Fruit fly (Drosophila melanogaster) whole organism, embryonic: ENCODE data around the gene CG31525.

Source experiments
- BtbVII ChIP-seq: fragments of 200-800 bp; sonication (Bioruptor generic); optimal IDR thresholded peaks from 3 replicates; lab custom pipeline; 2017; ENCODE audit warnings: missing biosample characterization, mild to moderate bottlenecking, missing genetic modification characterization
- CG10431 ChIP-seq: fragments of 200-800 bp; sonication (Bioruptor generic); optimal IDR thresholded peaks from 3 replicates; lab custom pipeline; 2018; ENCODE audit warnings: missing biosample characterization, mild to moderate bottlenecking, missing genetic modification characterization
- CG11695 ChIP-seq: fragments of 200-800 bp; sonication (Bioruptor generic); IDR thresholded peaks from 3 replicates; pipeline ENCODE4 v1.3.6; 2022; ENCODE audit warnings: missing biosample characterization, missing genetic modification characterization
- CG12071 ChIP-seq: fragments of 200-800 bp; sonication (Bioruptor generic); optimal IDR thresholded peaks from 3 replicates; lab custom pipeline; 2018; ENCODE audit warnings: missing biosample characterization, mild to moderate bottlenecking, missing genetic modification characterization
- CG13287 ChIP-seq: fragments of 200-800 bp; sonication (Bioruptor generic); IDR thresholded peaks from 2 replicates; pipeline ENCODE4 v1.3.6; 2022; ENCODE audit warnings: missing biosample characterization, missing genetic modification characterization; ENCODE audit not compliant: partially characterized antibody
- CG14667 ChIP-seq: fragments of 200-800 bp; sonication (Bioruptor generic); IDR thresholded peaks from 2 replicates; pipeline ENCODE4 v1.3.6; 2022; ENCODE audit warnings: missing biosample characterization, missing genetic modification characterization
- CG14710 ChIP-seq: fragments of 200-800 bp; sonication (Bioruptor generic); optimal IDR thresholded peaks from 3 replicates; lab custom pipeline; 2019; ENCODE audit warnings: missing biosample characterization, mild to moderate bottlenecking, missing genetic modification characterization, moderate library complexity
- CG15479 ChIP-seq: fragments of 200-800 bp; sonication (Bioruptor generic); optimal IDR thresholded peaks from 3 replicates; lab custom pipeline; 2019; ENCODE audit warnings: missing biosample characterization, mild to moderate bottlenecking, missing genetic modification characterization, moderate library complexity
- CG15696 ChIP-seq: fragments of 200-800 bp; sonication (Bioruptor generic); optimal IDR thresholded peaks from 2 replicates; lab custom pipeline; 2019; ENCODE audit warnings: missing biosample characterization, mild to moderate bottlenecking, missing genetic modification characterization, moderate library complexity
- CG1602 ChIP-seq: fragments of 200-800 bp; sonication (Bioruptor generic); optimal IDR thresholded peaks from 3 replicates; lab custom pipeline; 2016; ENCODE audit warnings: missing biosample characterization, missing genetic modification characterization
- CG2889 ChIP-seq: fragments of 200-800 bp; sonication (Bioruptor generic); IDR thresholded peaks from 3 replicates; pipeline ENCODE4 v1.3.6; 2022; ENCODE audit warnings: missing biosample characterization, missing genetic modification characterization
- CG31388 ChIP-seq: fragments of 200-800 bp; sonication (Bioruptor generic); optimal IDR thresholded peaks from 2 replicates; lab custom pipeline; 2016; ENCODE audit warnings: missing biosample characterization, missing genetic modification characterization
- CG33557 ChIP-seq: fragments of 200-800 bp; sonication (Bioruptor generic); optimal IDR thresholded peaks from 2 replicates; lab custom pipeline; 2019; ENCODE audit warnings: missing biosample characterization, mild to moderate bottlenecking, missing genetic modification characterization, moderate library complexity
- CG4424 ChIP-seq: fragments of 200-800 bp; sonication (Bioruptor generic); optimal IDR thresholded peaks from 3 replicates; lab custom pipeline; 2016; ENCODE audit warnings: missing biosample characterization, missing genetic modification characterization
- CG5180 ChIP-seq: fragments of 200-800 bp; sonication (Bioruptor generic); optimal IDR thresholded peaks from 3 replicates; lab custom pipeline; 2017; ENCODE audit warnings: missing biosample characterization, missing genetic modification characterization, mild to moderate bottlenecking, moderate library complexity, missing genetic modification reagents
- CG5245 ChIP-seq: fragments of 200-800 bp; sonication (Bioruptor generic); optimal IDR thresholded peaks from 3 replicates; lab custom pipeline; 2016; ENCODE audit warnings: missing biosample characterization, missing genetic modification characterization
- CG6791 ChIP-seq: fragments of 200-800 bp; sonication (Bioruptor generic); IDR thresholded peaks from 3 replicates; pipeline ENCODE4 v1.3.6; 2022; ENCODE audit warnings: missing biosample characterization, missing genetic modification characterization; ENCODE audit not compliant: partially characterized antibody
- CG7556 ChIP-seq: fragments of 200-800 bp; sonication (Bioruptor generic); optimal IDR thresholded peaks from 2 replicates; lab custom pipeline; 2017; ENCODE audit warnings: missing biosample characterization, mild to moderate bottlenecking, missing genetic modification characterization
- Elba2 ChIP-seq: fragments of 200-800 bp; sonication (Bioruptor generic); optimal IDR thresholded peaks from 3 replicates; lab custom pipeline; 2016; ENCODE audit warnings: missing biosample characterization, missing genetic modification characterization
- Ets65A ChIP-seq: fragments of 200-800 bp; sonication (Bioruptor generic); peaks from one replicate; lab custom pipeline; 2016; ENCODE audit warnings: missing biosample characterization, missing genetic modification characterization
- Ets97D ChIP-seq: fragments of 200-800 bp; sonication (Bioruptor generic); optimal IDR thresholded peaks from 3 replicates; lab custom pipeline; 2016; ENCODE audit warnings: missing biosample characterization, missing genetic modification characterization
- HLH3B ChIP-seq: fragments of 200-800 bp; sonication (Bioruptor generic); IDR thresholded peaks from 2 replicates; pipeline ENCODE4 v1.3.6; 2022; ENCODE audit warnings: missing biosample characterization, missing genetic modification characterization
- NK7.1 ChIP-seq: fragments of 200-800 bp; sonication (Bioruptor generic); optimal IDR thresholded peaks from 3 replicates; lab custom pipeline; 2016; ENCODE audit warnings: missing biosample characterization, missing genetic modification characterization
- bcd ChIP-seq: fragments of 200-800 bp; sonication (Bioruptor generic); optimal IDR thresholded peaks from 2 replicates; lab custom pipeline; 2017; ENCODE audit warnings: missing biosample characterization, mild to moderate bottlenecking, missing genetic modification characterization
- bigmax ChIP-seq: fragments of 200-800 bp; sonication (Bioruptor generic); optimal IDR thresholded peaks from 2 replicates; lab custom pipeline; 2018; ENCODE audit warnings: missing biosample characterization, mild to moderate bottlenecking, missing genetic modification characterization
- chinmo ChIP-seq: fragments of 200-800 bp; sonication (Bioruptor generic); IDR thresholded peaks from 4 replicates; pipeline ENCODE4 v1.3.6; 2022; ENCODE audit warnings: missing biosample characterization, missing genetic modification characterization; ENCODE audit not compliant: partially characterized antibody
- dati ChIP-seq: fragments of 200-800 bp; sonication (Bioruptor generic); IDR thresholded peaks from 2 replicates; pipeline ENCODE4 v1.3.6; 2022; ENCODE audit warnings: missing biosample characterization, missing genetic modification characterization
- disco-r ChIP-seq: fragments of 200-800 bp; sonication (Bioruptor generic); optimal IDR thresholded peaks from 2 replicates; lab custom pipeline; 2016; ENCODE audit warnings: missing biosample characterization, missing genetic modification characterization
- fd64A ChIP-seq: fragments of 200-800 bp; sonication (Bioruptor generic); optimal IDR thresholded peaks from 3 replicates; lab custom pipeline; 2018; ENCODE audit warnings: missing biosample characterization, mild to moderate bottlenecking, missing genetic modification characterization
- fru ChIP-seq: fragments of >200 bp; optimal IDR thresholded peaks from 2 replicates; lab custom pipeline; 2017
- gem ChIP-seq: fragments of 200-800 bp; sonication (Bioruptor generic); optimal IDR thresholded peaks from 2 replicates; lab custom pipeline; 2019; ENCODE audit warnings: missing biosample characterization, mild to moderate bottlenecking, missing genetic modification characterization, moderate library complexity
- grn ChIP-seq: fragments of 200-800 bp; sonication (Bioruptor generic); optimal IDR thresholded peaks from 3 replicates; lab custom pipeline; 2017; ENCODE audit warnings: missing biosample characterization, missing genetic modification characterization
- her ChIP-seq: fragments of 200-800 bp; sonication (Bioruptor generic); optimal IDR thresholded peaks from 2 replicates; lab custom pipeline; 2016; ENCODE audit warnings: missing biosample characterization, missing genetic modification characterization
- jumu ChIP-seq: fragments of 200-800 bp; sonication (Bioruptor generic); optimal IDR thresholded peaks from 3 replicates; lab custom pipeline; 2016; ENCODE audit warnings: missing biosample characterization, missing genetic modification characterization
- kni ChIP-seq: fragments of 200-800 bp; sonication (Bioruptor generic); optimal IDR thresholded peaks from 3 replicates; lab custom pipeline; 2017; ENCODE audit warnings: mild to moderate bottlenecking, missing biosample characterization, missing genetic modification reagents, missing genetic modification characterization
- luna ChIP-seq: fragments of 200-800 bp; sonication (Bioruptor generic); optimal IDR thresholded peaks from 2 replicates; lab custom pipeline; 2016; ENCODE audit warnings: missing biosample characterization, missing genetic modification characterization
- maf-S ChIP-seq: fragments of 200-800 bp; sonication (Bioruptor generic); optimal IDR thresholded peaks from 2 replicates; lab custom pipeline; 2016; ENCODE audit warnings: missing biosample characterization, missing genetic modification characterization
- nerfin-2 ChIP-seq: fragments of 200-800 bp; sonication (Bioruptor generic); IDR thresholded peaks from 2 replicates; pipeline ENCODE4 v1.3.6; 2022; ENCODE audit warnings: missing biosample characterization, missing genetic modification characterization; ENCODE audit not compliant: partially characterized antibody
- org-1 ChIP-seq: fragments of 200-800 bp; sonication (Bioruptor generic); optimal IDR thresholded peaks from 2 replicates; lab custom pipeline; 2017; ENCODE audit warnings: missing biosample characterization, missing genetic modification characterization
- pros ChIP-seq: fragments of 200-800 bp; sonication (Bioruptor generic); optimal IDR thresholded peaks from 3 replicates; lab custom pipeline; 2019; ENCODE audit warnings: missing biosample characterization, mild to moderate bottlenecking, missing genetic modification characterization, moderate library complexity
- ranshi ChIP-seq: fragments of 200-800 bp; sonication (Bioruptor generic); IDR thresholded peaks from 2 replicates; pipeline ENCODE4 v1.3.6; 2022; ENCODE audit warnings: missing biosample characterization, missing genetic modification characterization
- sisA ChIP-seq: fragments of 200-800 bp; sonication (Bioruptor generic); IDR thresholded peaks from 2 replicates; pipeline ENCODE4 v1.3.6; 2022; ENCODE audit warnings: missing biosample characterization, missing genetic modification characterization
- sna ChIP-seq: fragments of 200-800 bp; sonication (Bioruptor generic); IDR thresholded peaks from 2 replicates; pipeline ENCODE4 v1.3.6; 2022; ENCODE audit warnings: missing biosample characterization, missing genetic modification characterization; ENCODE audit not compliant: partially characterized antibody
- tgo ChIP-seq: fragments of 200-800 bp; sonication (Bioruptor generic); IDR thresholded peaks from 3 replicates; pipeline ENCODE4 v1.3.6; 2022; ENCODE audit warnings: missing biosample characterization, missing genetic modification characterization
- tll ChIP-seq, 2 experiments: fragments of 200-800 bp in 1 of 2; fragments of >200 bp in 1 of 2; sonication (Bioruptor generic) in 1 of 2; optimal IDR thresholded peaks; 2 replicates each; lab custom pipeline; 2017 to 2019; ENCODE audit warnings: missing biosample characterization in 2 of 2, missing genetic modification characterization in 2 of 2, mild to moderate bottlenecking in 1 of 2, moderate library complexity in 1 of 2
- unpg ChIP-seq: fragments of 200-800 bp; sonication (Bioruptor generic); optimal IDR thresholded peaks from 3 replicates; lab custom pipeline; 2018; ENCODE audit warnings: missing biosample characterization, mild to moderate bottlenecking, missing genetic modification characterization, moderate library complexity
- zen ChIP-seq: fragments of 200-800 bp; sonication (Bioruptor generic); optimal IDR thresholded peaks from 3 replicates; lab custom pipeline; 2018; ENCODE audit warnings: missing biosample characterization, mild to moderate bottlenecking, missing genetic modification characterization, moderate library complexity

CG31525 gene

DNA sequence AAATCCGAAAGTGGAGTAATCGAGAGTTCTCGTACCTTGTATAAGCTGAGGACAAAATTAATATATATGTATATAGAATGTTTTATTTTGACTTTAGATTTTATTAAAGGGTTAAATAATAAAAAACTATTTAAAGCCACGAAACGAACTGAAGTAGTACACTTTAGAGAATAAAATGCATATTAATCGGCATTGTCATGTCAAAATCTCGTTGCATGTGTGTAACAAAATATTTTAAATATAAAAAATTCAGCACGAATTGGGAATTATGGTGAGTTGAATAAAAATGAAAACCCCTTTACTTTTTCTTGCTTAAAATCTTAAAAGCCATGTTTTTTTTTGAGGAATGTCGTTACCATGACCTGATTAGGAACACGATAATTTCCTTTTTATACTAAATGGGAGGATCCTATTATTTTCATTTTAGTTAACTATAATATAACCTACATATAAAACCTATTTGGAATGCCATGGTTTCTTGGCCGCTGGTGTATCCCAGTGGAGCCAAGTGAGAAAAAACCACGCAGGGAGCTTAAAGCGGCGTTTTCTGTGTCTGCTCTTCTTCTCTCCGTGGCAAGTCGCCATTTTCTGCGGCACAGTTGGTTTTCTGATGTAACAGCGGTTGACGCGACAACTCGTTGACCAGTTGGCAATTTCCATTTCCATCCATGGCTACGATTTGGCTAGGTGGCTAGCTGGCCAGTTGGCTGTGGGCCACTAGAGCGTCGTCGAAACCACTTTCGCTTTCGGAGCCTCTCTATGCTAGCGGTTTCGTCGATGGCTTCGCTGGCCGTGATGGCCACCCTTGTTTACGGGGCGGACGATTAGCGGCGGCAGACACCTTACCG is 45.2 kb downstream of the CG31525 start (continued):
- TF ChIP-seq tgo (GFP tag; lab: Robert Waterston, UW): no peak
- TF ChIP-seq CG13287 (GFP tag; lab: Robert Waterston, UW): no peak
- TF ChIP-seq luna (GFP tag; lab: Kevin White, UChicago): no peak
- TF ChIP-seq bigmax: no peak
- TF ChIP-seq org-1 (GFP tag; lab: Kevin White, UChicago): no peak

DNA sequence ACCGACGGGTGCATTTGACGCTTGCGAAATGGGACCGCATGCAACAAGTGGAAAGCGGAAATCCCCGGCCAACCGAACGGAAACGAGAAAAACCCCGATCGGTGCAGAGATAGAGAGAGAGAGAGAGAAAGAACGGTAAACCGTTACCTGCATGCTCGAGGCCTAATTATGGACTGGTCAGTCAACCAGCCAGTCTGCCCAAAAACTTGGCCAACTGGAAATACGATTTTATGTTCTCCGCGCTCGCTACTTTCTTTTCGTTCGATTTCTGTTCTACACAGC is 45.8 kb downstream of the CG31525 start:
- TF ChIP-seq grn (GFP tag; lab: Kevin White, UChicago): peak; percentile 14
- TF ChIP-seq CG6791 (GFP tag; lab: Robert Waterston, UW): no peak
- no peak for TF ChIP-seq CG14667 (GFP tag; lab: Robert Waterston, UW)
- no peak for TF ChIP-seq CG1602 (GFP tag; lab: Kevin White, UChicago)
- TF ChIP-seq Elba2 (GFP tag; lab: Kevin White, UChicago): peak; percentile 15
- TF ChIP-seq CG7556: no peak
- no peak for TF ChIP-seq disco-r (GFP tag; lab: Kevin White, UChicago)
- no peak for TF ChIP-seq dati (GFP tag; lab: Robert Waterston, UW)
- no peak for TF ChIP-seq CG5245 (GFP tag; lab: Kevin White, UChicago)
- TF ChIP-seq CG5180 (GFP tag; lab: Kevin White, UChicago): peak; percentile 18
- TF ChIP-seq CG2889: no peak
- no peak for TF ChIP-seq bcd (GFP tag; lab: Kevin White, UChicago)
- TF ChIP-seq pros (GFP tag; lab: Kevin White, UChicago): peak; percentile 7
- TF ChIP-seq CG31388 (GFP tag; lab: Kevin White, UChicago): no peak
- no peak for TF ChIP-seq maf-S (GFP tag; lab: Kevin White, UChicago)
- TF ChIP-seq jumu (GFP tag; lab: Kevin White, UChicago): no peak
- no peak for TF ChIP-seq her (GFP tag; lab: Kevin White, UChicago)
- no peak for TF ChIP-seq fd64A (GFP tag; lab: Kevin White, UChicago)
- TF ChIP-seq sna (GFP tag; lab: Robert Waterston, UW): 0 out of 2 replicates have a peak, but pooled peaks have one; percentile 13
- TF ChIP-seq zen (tag; lab: Kevin White, UChicago): peak; percentile 83
- no peak for TF ChIP-seq CG15696 (tag; lab: Kevin White, UChicago)
- no peak for TF ChIP-seq CG4424 (GFP tag; lab: Kevin White, UChicago)
- 0 out of 4 replicates have a peak, but pooled peaks have one; percentile 8 for TF ChIP-seq chinmo (GFP tag; lab: Robert Waterston, UW)
- TF ChIP-seq tll (GFP tag; optimal IDR thresholded peaks at IDR 0.05; lab: Kevin White, UChicago): peak in 1 of 2 experiments; percentile 63
- peak; percentile 22; the same call in 1 of the 2 replicates for TF ChIP-seq HLH3B (GFP tag; lab: Robert Waterston, UW)
- no peak for TF ChIP-seq CG33557 (GFP tag; lab: Kevin White, UChicago)
- no peak for TF ChIP-seq nerfin-2
- TF ChIP-seq NK7.1 (GFP tag; lab: Kevin White, UChicago): no peak
- no peak for TF ChIP-seq CG11695
- TF ChIP-seq CG15479 (GFP tag; lab: Kevin White, UChicago): peak; percentile 84
- TF ChIP-seq ranshi (GFP tag; lab: Robert Waterston, UW): no peak
- TF ChIP-seq CG10431 (GFP tag; lab: Kevin White, UChicago): no peak
- no peak for TF ChIP-seq CG14710
- TF ChIP-seq Ets97D (GFP tag; lab: Kevin White, UChicago): no peak
- TF ChIP-seq fru (lab: Kevin White, UChicago): no peak
- no peak for TF ChIP-seq CG12071 (GFP tag; lab: Kevin White, UChicago)
- TF ChIP-seq gem (tag; lab: Kevin White, UChicago): no peak
- peak; percentile 73 for TF ChIP-seq kni (GFP tag; lab: Kevin White, UChicago)
- TF ChIP-seq unpg (GFP tag; lab: Kevin White, UChicago): no peak
- TF ChIP-seq BtbVII (GFP tag; lab: Kevin White, UChicago): no peak
- no peak for TF ChIP-seq sisA (GFP tag; lab: Robert Waterston, UW)
- peak; percentile 69 for TF ChIP-seq Ets65A (GFP tag; lab: Kevin White, UChicago)
- TF ChIP-seq, all 482 proteins: peak for 12
